Worm (Caenorhabditis elegans) whole organism, L4/young adult: ENCODE measurements around the gene C56G3.2.
"Not testable (repeated sequence)": the region's sequence is repeated elsewhere in the genome, so short reads cannot be mapped to it uniquely, and the experiment has no call there.

Source experiments
- W03F9.2 ChIP-seq: fragments of 150-350 bp; optimal IDR thresholded peaks from 2 replicates; lab custom pipeline; 2014; ENCODE audit warnings: missing biosample characterization, missing genetic modification characterization
- dao-5 ChIP-seq: sonication (generic microtip); optimal IDR thresholded peaks from 2 replicates; lab custom pipeline; 2016; ENCODE audit warnings: missing genotype, missing genetic modification characterization, moderate library complexity, missing compliant biosample characterization
- him-1 ChIP-seq: sonication (generic microtip); optimal IDR thresholded peaks from 2 replicates; lab custom pipeline; 2016; ENCODE audit warnings: missing genotype, missing genetic modification reagents, missing genetic modification characterization, missing compliant biosample characterization

The C56G3.2 gene

DNA sequence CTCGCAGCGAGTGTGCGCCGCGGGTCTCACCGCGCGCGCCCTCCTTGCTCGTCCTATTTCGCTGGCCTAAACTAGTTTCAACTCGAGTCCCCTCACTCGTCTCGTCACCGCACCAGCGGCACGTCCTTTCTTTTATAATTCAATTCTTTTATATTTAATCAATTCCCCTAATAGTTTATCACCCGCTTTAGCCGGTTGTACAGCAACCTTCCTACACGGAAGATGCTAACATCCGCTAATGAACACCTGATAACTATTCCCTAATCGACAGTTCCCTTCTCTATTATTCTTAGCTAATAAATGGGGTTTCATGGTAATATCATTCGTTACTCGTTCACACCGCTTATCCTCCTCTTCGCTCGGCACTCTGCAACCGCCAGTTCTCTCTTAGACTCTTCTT is at the start of gene C56G3.2:
Gene C56G3.2, plus strand, starts transcription at position 301 of the 400 bp plus-strand sequence.
- TF ChIP-seq him-1, dao-5, W03F9.2 (tag; lab: Kevin White, UChicago): not testable (repeated sequence)

DNA sequence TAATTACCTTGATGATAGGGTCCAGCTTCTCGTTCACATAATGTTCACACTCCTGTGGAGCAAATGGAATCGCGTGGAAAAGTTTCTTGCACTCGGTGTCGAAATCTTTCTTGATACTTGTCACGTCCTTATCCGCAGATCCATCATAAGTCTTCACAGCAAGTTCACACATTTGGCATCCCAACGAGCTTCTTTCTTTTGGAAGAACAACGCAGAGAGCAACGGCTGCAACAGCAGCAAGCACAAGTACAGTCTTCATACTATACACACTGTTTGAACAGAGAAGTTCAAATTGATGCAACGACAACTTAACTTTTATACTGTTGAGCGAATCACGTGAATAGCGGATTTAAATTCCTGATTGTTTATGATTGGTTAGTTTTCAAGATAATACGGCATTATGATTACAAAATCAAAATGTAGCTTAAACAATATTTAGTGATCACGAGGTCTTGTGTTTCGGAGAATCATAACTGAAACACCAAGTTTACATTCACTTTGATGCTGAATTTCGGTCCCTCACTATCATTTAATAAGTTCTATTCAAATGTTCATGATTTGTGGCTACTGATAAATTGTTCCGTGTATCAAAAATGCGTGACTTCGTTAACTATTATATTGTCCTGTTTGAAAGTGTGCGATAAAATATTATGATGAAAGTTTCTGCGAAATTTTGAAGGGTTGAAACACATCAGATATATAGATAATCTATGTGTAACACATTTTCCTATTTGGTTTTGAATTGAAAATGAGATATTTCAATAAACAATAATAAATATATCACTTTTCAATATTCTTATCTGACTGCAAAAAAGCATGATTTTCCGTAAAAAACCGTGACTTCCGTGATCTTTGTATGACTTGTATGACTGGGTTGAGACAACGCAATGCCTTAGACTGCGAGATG is 48.6 kb upstream of the C56G3.2 start, which contains the start of the genes spp-2 and spp-6:
Gene spp-2, minus strand, starts transcription at position 334 of the 907 bp plus-strand sequence.
Gene spp-6, plus strand, starts transcription at position 857 of the 907 bp plus-strand sequence.
- TF ChIP-seq him-1 (tag; lab: Kevin White, UChicago) (no peak), dao-5 (tag; lab: Kevin White, UChicago) (no peak), W03F9.2 (tag; lab: Kevin White, UChicago) (no peak)

DNA sequence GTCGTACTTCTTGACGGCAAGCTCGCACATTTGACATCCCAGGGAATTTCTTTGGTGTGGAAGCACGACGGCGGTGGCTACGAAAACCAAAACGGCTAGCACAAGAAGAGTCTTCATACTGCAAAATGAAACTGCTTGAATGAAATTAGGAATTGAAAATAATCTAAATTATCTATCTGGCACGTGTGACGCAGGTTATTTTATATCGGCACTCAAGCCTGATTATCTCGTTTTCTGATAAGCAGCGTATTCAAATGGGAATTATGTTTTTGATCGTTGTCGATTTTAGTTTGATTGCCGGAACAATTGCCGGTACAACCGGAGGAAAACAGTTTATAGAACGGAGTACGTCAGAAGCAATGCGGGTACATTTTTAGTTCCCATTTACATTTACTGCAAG is 46.7 kb upstream of the C56G3.2 start, which contains the start of gene spp-4:
Gene spp-4, minus strand, starts transcription at position 118 of the 400 bp plus-strand sequence.
- no peak for TF ChIP-seq W03F9.2 (tag; lab: Kevin White, UChicago)
- no peak for TF ChIP-seq him-1 (tag; lab: Kevin White, UChicago)
- no peak for TF ChIP-seq dao-5 (tag; lab: Kevin White, UChicago)

DNA sequence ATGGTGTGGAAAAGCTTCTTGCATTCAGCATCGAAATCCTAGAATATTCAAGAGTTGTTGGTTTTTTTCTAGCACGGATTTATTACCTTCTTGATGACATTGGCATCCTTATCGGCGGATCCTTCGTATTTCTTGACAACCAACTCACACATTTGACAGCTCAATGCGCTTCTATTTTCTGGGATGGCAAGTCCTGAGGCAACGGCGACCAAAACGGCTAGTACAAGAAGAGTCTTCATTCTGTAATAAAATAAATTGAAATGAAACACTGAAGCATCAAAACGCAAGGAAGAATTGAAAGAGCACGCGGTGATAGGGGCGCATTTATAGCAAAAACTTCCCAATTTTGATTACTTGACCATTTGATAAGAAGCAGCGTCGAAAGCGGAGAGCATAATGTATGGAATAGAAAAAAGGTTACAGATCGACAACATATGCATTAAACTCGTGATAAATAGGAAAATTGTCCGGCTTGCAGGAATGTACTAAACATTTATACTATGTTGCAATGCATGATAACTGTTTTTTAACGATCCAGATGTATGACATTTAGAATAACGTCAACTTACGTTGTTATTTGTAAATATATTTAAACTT is 45.2 kb upstream of the C56G3.2 start, which contains the start of gene spp-5:
Gene spp-5, minus strand, starts transcription at position 240 of the 597 bp plus-strand sequence.
- TF ChIP-seq W03F9.2 (tag; lab: Kevin White, UChicago) (peak; percentile 18), dao-5 (tag; lab: Kevin White, UChicago) (no peak), him-1 (tag; lab: Kevin White, UChicago) (no peak)

DNA sequence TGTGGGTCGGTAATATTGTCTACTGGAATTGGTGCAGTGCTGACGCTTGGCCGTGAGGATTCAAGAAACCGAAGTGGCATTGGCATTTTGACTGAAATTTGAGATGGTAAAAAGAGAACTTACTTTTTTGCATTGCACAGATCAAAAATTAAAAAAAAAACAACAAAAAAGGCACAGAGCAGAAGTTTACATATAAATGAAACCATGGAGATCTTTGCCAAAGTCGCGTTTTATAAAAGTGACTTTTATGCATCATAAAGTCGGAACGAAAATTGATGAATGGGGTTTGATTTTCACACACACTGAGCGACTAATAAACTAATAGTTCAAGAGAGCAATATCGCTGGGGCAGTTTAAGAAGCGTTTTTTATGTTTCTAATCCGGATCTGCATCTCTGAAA is 43.0 kb upstream of the C56G3.2 start, which contains the start of gene T08A9.13:
Gene T08A9.13, minus strand, starts transcription at position 101 of the 400 bp plus-strand sequence.
- TF ChIP-seq him-1 (tag; lab: Kevin White, UChicago) (no peak), dao-5 (tag; lab: Kevin White, UChicago) (no peak), W03F9.2 (tag; lab: Kevin White, UChicago) (no peak)

DNA sequence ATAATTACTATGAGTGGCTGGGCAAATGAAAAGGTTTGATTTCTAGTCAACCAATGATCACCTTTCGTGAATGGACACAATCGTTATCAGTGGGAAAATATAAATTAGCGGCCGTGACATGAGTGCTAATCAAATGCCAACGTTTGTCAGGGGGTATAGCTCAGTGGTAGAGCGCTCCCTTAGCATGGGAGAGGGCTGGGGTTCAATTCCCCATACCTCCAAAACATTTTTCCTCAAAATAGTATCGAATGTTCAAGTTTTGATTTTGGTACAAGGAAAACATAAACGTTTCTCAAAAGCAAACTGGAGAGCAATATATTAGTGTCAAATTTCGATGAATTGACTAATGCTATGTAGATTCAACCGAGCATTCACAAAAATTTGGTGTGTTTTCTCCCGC is 41.8 kb upstream of the C56G3.2 start:
- TF ChIP-seq W03F9.2 (tag; lab: Kevin White, UChicago) (no peak), dao-5 (tag; lab: Kevin White, UChicago) (peak; percentile 48)

DNA sequence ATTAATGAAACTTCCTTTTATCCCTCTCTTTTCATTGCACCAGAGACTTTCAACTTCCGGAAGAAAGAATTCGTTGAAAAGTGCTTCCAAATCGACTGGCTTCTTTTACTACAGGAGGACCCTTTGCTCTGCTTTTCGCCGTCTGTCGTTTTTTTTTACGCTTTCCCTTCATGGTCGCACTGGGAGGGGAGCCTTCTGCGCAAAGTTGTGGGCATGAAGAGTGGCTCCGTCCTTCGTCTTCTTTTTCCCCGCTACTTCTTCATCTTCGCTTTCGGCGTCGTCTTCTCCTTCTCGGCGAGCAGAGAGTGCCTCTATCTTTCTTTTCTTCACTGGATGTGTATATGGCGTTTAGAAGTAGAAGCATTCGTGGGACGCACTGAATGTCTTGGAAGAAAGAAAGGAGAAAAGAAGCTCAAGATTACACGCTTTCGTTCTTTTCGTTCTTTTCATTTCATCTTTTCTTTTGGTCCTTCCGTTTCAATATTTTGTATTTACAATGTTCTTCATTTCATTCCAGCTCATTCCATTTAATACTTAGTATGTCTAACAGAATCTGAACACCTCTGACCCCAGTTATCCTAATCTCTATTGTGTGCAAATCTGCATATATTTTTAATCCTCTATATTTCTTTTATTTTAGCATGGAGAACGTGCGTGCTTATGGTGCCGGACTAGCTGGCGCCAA is 38.3 kb upstream of the C56G3.2 start, which contains the start of gene sng-1:
Gene sng-1, plus strand, starts transcription at position 635 of the 685 bp plus-strand sequence.
- TF ChIP-seq dao-5 (tag; lab: Kevin White, UChicago) (no peak), W03F9.2 (tag; lab: Kevin White, UChicago) (no peak), him-1 (tag; lab: Kevin White, UChicago) (peak; percentile 36)

DNA sequence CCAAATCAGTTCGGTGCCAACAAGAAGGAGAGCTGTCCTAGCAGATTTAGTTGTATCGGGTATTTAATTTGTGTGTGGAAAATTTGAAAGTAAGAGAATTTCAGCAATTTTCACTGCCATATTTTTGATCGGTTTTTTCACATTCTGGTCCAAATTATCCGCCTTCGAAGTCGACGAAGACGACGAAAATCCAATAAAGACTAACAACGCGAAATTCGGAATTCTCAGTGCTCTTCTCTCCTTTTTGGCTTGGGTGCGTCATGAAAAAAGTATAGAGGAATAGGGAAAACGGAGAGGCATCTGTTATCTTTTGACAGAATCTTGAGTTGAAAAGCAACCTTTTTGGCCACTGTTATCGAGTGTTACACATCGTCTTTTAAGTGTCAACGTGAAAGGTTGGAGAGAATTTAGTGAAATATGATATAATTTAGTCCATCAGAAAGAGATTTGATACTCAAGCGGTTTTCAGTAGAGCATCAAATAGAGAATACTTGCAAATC is 37.3 kb upstream of the C56G3.2 start:
- no peak for TF ChIP-seq W03F9.2 (tag; lab: Kevin White, UChicago)
- TF ChIP-seq him-1 (tag; lab: Kevin White, UChicago), result no peak
- no peak for TF ChIP-seq dao-5 (tag; lab: Kevin White, UChicago)

DNA sequence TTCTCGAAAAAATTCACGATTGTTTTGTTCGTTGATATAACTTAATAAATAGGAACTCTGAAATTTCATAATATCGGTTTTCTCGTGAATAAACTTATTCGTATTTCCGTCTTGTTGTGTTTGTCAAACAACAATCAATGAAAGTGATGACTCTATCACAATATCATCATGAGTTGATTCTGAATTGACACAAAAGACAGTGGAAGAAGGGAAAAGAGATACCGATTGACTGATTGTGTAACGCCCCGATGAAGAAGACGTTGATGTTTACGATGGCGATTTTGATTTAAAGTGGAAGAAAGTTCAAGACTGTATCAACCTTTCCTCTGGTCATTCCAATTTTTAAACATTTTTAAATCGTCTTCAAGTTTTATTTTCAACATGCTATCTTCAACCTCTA is 35.8 kb upstream of the C56G3.2 start, which contains the start of gene ttr-59:
Gene ttr-59, plus strand, starts transcription at position 218 of the 400 bp plus-strand sequence.
- TF ChIP-seq dao-5 (tag; lab: Kevin White, UChicago) (no peak), W03F9.2 (tag; lab: Kevin White, UChicago) (no peak), him-1 (tag; lab: Kevin White, UChicago) (no peak)

DNA sequence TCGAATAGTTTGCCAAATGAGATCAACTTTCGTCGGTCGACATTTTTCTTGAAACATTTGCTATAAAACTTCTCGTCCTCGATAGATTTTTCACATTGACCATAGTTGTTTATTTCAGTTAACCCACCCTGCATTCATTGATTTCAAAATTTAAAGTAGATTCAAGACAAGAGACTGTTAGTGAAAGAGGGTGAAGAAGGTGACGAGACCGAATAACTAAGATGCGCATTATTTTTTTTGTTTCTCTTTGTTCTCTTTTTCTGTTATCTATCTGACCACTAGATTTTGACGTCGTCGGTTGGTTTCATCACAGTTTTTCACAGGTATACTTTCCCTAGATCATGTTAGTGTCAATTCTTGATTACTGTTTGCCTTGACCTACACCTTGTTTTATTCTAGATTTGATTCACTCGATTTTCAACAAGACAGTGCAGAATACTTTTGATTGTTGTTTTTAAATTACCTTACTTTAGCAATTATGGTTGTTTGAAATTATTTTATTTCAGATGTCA is 34.6 kb upstream of the C56G3.2 start, which contains the start of gene ttr-30:
Gene ttr-30, plus strand, starts transcription at position 265 of the 512 bp plus-strand sequence.
- TF ChIP-seq him-1 (tag; lab: Kevin White, UChicago), result no peak
- no peak for TF ChIP-seq dao-5 (tag; lab: Kevin White, UChicago)
- no peak for TF ChIP-seq W03F9.2 (tag; lab: Kevin White, UChicago)

DNA sequence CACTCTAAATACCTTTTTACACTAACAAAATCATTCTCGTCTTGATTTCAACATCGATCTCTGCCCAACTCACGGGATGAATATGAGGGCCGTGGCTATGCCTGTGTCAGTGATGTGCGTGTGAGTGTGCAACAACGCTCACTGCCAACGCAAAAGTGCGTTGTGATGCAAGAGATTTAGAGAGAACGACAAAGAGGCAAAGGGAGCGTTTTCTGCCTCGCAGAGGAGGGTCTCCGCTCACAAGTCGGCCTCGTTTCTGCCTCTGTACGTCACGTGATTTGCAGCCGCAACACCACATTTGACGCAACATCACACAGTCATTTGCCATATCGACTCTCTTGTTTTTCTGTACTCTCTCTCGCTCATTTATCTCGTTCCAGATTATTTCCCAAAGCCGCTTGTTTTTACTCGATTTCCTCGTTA is 31.1 kb upstream of the C56G3.2 start, which contains the start of gene epg-7:
Gene epg-7, plus strand, starts transcription at position 413 of the 423 bp plus-strand sequence.
- TF ChIP-seq dao-5 (tag; lab: Kevin White, UChicago), result no peak
- peak; percentile 59 for TF ChIP-seq W03F9.2 (tag; lab: Kevin White, UChicago)
- TF ChIP-seq him-1 (tag; lab: Kevin White, UChicago), result peak; percentile 82

DNA sequence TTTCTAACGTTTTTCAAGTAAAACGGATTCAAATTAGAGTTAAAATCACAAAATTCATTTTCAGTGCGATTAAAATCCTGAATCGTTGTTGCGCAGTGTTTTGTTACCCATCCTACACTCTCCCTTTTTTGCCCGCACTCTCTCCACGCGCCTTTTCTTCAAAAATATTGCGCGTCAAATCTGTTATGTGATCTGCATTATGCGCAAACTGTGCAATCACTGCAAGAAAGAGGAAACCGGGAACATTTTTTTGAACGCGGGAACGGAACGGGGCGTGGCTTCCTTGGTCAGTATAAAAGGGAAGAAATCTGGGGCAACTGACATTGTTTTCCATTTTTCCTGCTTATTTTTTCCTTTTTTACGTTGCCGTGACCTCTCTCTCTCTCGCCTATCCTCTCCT is 25.0 kb upstream of the C56G3.2 start:
- TF ChIP-seq dao-5 (tag; lab: Kevin White, UChicago) (no peak), him-1 (tag; lab: Kevin White, UChicago) (no peak), W03F9.2 (tag; lab: Kevin White, UChicago) (no peak)
